Fruit fly (Drosophila melanogaster) whole organism, embryonic: Measurements from ENCODE around the gene Mvl.

Experiments
- ATbp ChIP-seq: fragments of 200-800 bp; sonication (Bioruptor generic); optimal IDR thresholded peaks from 2 replicates; lab custom pipeline; 2017; ENCODE audit warnings: missing biosample characterization, mild to moderate bottlenecking, missing genetic modification characterization, missing genetic modification reagents
- Antp ChIP-seq: fragments of 200-800 bp; sonication (Bioruptor generic); optimal IDR thresholded peaks from 3 replicates; lab custom pipeline; 2016; ENCODE audit warnings: missing biosample characterization, missing genetic modification characterization
- Asciz ChIP-seq: fragments of 200-800 bp; sonication (Bioruptor generic); optimal IDR thresholded peaks from 2 replicates; lab custom pipeline; 2017; ENCODE audit warnings: missing biosample characterization, mild to moderate bottlenecking, missing genetic modification characterization, missing genetic modification reagents
- B-H2 ChIP-seq: fragments of 200-800 bp; sonication (Bioruptor generic); optimal IDR thresholded peaks from 2 replicates; lab custom pipeline; 2018; ENCODE audit warnings: missing biosample characterization, mild to moderate bottlenecking, missing genetic modification characterization
- CG10321 ChIP-seq: fragments of 200-800 bp; sonication (Bioruptor generic); IDR thresholded peaks from 2 replicates; pipeline ENCODE4 v1.3.6; 2022; ENCODE audit warnings: missing biosample characterization, missing genetic modification characterization
- CG10565 ChIP-seq: fragments of 200-800 bp; sonication (Bioruptor generic); optimal IDR thresholded peaks from 3 replicates; lab custom pipeline; 2016; ENCODE audit warnings: missing biosample characterization, mild to moderate bottlenecking, missing genetic modification characterization
- CG10979 ChIP-seq: fragments of 200-800 bp; sonication (Bioruptor generic); optimal IDR thresholded peaks from 2 replicates; lab custom pipeline; 2018; ENCODE audit warnings: missing biosample characterization, mild to moderate bottlenecking, missing genetic modification characterization, moderate library complexity
- CG11504 ChIP-seq: fragments of 200-800 bp; sonication (Bioruptor generic); optimal IDR thresholded peaks from 3 replicates; lab custom pipeline; 2019; ENCODE audit warnings: missing biosample characterization, mild to moderate bottlenecking, missing genetic modification characterization, moderate library complexity
- CG12071 ChIP-seq: fragments of 200-800 bp; sonication (Bioruptor generic); optimal IDR thresholded peaks from 3 replicates; lab custom pipeline; 2018; ENCODE audit warnings: missing biosample characterization, mild to moderate bottlenecking, missing genetic modification characterization
- CG12236 ChIP-seq: fragments of 200-800 bp; sonication (Bioruptor generic); optimal IDR thresholded peaks from 2 replicates; lab custom pipeline; 2016; ENCODE audit warnings: missing biosample characterization, missing genetic modification characterization
- CG14710 ChIP-seq: fragments of 200-800 bp; sonication (Bioruptor generic); optimal IDR thresholded peaks from 3 replicates; lab custom pipeline; 2019; ENCODE audit warnings: missing biosample characterization, mild to moderate bottlenecking, missing genetic modification characterization, moderate library complexity
- CG3838 ChIP-seq: fragments of 200-800 bp; sonication (Bioruptor generic); optimal IDR thresholded peaks from 3 replicates; lab custom pipeline; 2016; ENCODE audit warnings: missing biosample characterization, missing genetic modification characterization
- CG4424 ChIP-seq: fragments of 200-800 bp; sonication (Bioruptor generic); optimal IDR thresholded peaks from 3 replicates; lab custom pipeline; 2016; ENCODE audit warnings: missing biosample characterization, missing genetic modification characterization
- CG7786 ChIP-seq: fragments of 200-800 bp; sonication (Bioruptor generic); optimal IDR thresholded peaks from 2 replicates; lab custom pipeline; 2016; ENCODE audit warnings: missing biosample characterization, missing genetic modification characterization
- CG8478 ChIP-seq: fragments of >200 bp; optimal IDR thresholded peaks from 2 replicates; lab custom pipeline; 2018
- CG9437 ChIP-seq: fragments of 200-800 bp; sonication (Bioruptor generic); optimal IDR thresholded peaks from 2 replicates; lab custom pipeline; 2018; ENCODE audit warnings: missing biosample characterization, mild to moderate bottlenecking, missing genetic modification characterization
- CG9932 ChIP-seq: fragments of 200-800 bp; sonication (Bioruptor generic); IDR thresholded peaks from 2 replicates; pipeline ENCODE4 v1.3.6; 2022; ENCODE audit warnings: missing biosample characterization, missing genetic modification characterization
- Chrac-16 ChIP-seq: fragments of 200-800 bp; sonication (Bioruptor generic); optimal IDR thresholded peaks from 3 replicates; lab custom pipeline; 2016; ENCODE audit warnings: missing biosample characterization, missing genetic modification characterization
- Dip2 ChIP-seq: fragments of 200-800 bp; sonication (Bioruptor generic); IDR thresholded peaks from 2 replicates; pipeline ENCODE4 v1.3.6; 2022; ENCODE audit warnings: missing biosample characterization, missing genetic modification characterization
- Dref ChIP-seq: fragments of 200-800 bp; sonication (Bioruptor generic); IDR thresholded peaks from 2 replicates; pipeline ENCODE4 v1.3.6; 2022; ENCODE audit warnings: missing biosample characterization, missing genetic modification characterization
- H2.0 ChIP-seq: fragments of 200-800 bp; sonication (Bioruptor generic); IDR thresholded peaks from 2 replicates; pipeline ENCODE4 v1.3.6; 2022; ENCODE audit warnings: missing biosample characterization, missing genetic modification characterization
- HLH54F ChIP-seq: fragments of 200-800 bp; sonication (Bioruptor generic); optimal IDR thresholded peaks from 3 replicates; lab custom pipeline; 2016; ENCODE audit warnings: missing biosample characterization, missing genetic modification characterization
- HLHmδ ChIP-seq: fragments of 200-800 bp; sonication (Bioruptor generic); optimal IDR thresholded peaks from 2 replicates; lab custom pipeline; 2018; ENCODE audit warnings: missing biosample characterization, mild to moderate bottlenecking, missing genetic modification characterization, moderate library complexity
- Hr39 ChIP-seq: fragments of >200 bp; optimal IDR thresholded peaks from 2 replicates; lab custom pipeline; 2017
- MBD-R2 ChIP-seq: fragments of 200-800 bp; sonication (Bioruptor generic); IDR thresholded peaks from 2 replicates; pipeline ENCODE4 v1.3.6; 2022; ENCODE audit warnings: missing biosample characterization, missing genetic modification characterization
- MTF-1 ChIP-seq: fragments of 200-800 bp; sonication (Bioruptor generic); optimal IDR thresholded peaks from 2 replicates; lab custom pipeline; 2018; ENCODE audit warnings: missing biosample characterization, mild to moderate bottlenecking, missing genetic modification characterization, borderline replicate concordance
- Oli ChIP-seq: fragments of 200-800 bp; sonication (Bioruptor generic); optimal IDR thresholded peaks from 2 replicates; lab custom pipeline; 2018; ENCODE audit warnings: missing biosample characterization, mild to moderate bottlenecking, missing genetic modification characterization, moderate library complexity
- bowl ChIP-seq: fragments of 200-800 bp; sonication (Bioruptor generic); IDR thresholded peaks from 2 replicates; pipeline ENCODE4 v1.3.6; 2022; ENCODE audit warnings: missing biosample characterization, missing genetic modification characterization
- br ChIP-seq: fragments of >200 bp; optimal IDR thresholded peaks from 2 replicates; lab custom pipeline; 2017
- cg ChIP-seq: fragments of 200-800 bp; sonication (Bioruptor generic); optimal IDR thresholded peaks from 3 replicates; lab custom pipeline; 2019; ENCODE audit warnings: missing biosample characterization, mild to moderate bottlenecking, missing genetic modification characterization, moderate library complexity
- corto ChIP-seq: fragments of 200-800 bp; sonication (Bioruptor generic); optimal IDR thresholded peaks from 2 replicates; lab custom pipeline; 2016; ENCODE audit warnings: missing biosample characterization, mild to moderate bottlenecking, missing genetic modification characterization, moderate library complexity
- crol ChIP-seq: fragments of 200-800 bp; sonication (Bioruptor generic); IDR thresholded peaks from 2 replicates; pipeline ENCODE4 v1.3.6; 2022; ENCODE audit warnings: missing biosample characterization, missing genetic modification characterization
- ftz-f1 ChIP-seq: fragments of 200-800 bp; sonication (Bioruptor generic); optimal IDR thresholded peaks from 2 replicates; lab custom pipeline; 2016; ENCODE audit warnings: missing biosample characterization, missing genetic modification characterization
- her ChIP-seq: fragments of 200-800 bp; sonication (Bioruptor generic); optimal IDR thresholded peaks from 2 replicates; lab custom pipeline; 2016; ENCODE audit warnings: missing biosample characterization, missing genetic modification characterization
- hth ChIP-seq: fragments of >200 bp; optimal IDR thresholded peaks from 2 replicates; lab custom pipeline; 2017; ENCODE audit warnings: inconsistent platforms
- kni ChIP-seq: fragments of 200-800 bp; sonication (Bioruptor generic); optimal IDR thresholded peaks from 3 replicates; lab custom pipeline; 2017; ENCODE audit warnings: mild to moderate bottlenecking, missing biosample characterization, missing genetic modification reagents, missing genetic modification characterization
- lab ChIP-seq: fragments of 200-800 bp; sonication (Bioruptor generic); optimal IDR thresholded peaks from 3 replicates; lab custom pipeline; 2017; ENCODE audit warnings: missing biosample characterization, missing genetic modification characterization, mild to moderate bottlenecking, moderate library complexity, missing genetic modification reagents
- lbe ChIP-seq: fragments of 200-800 bp; sonication (Bioruptor generic); optimal IDR thresholded peaks from 2 replicates; lab custom pipeline; 2016; ENCODE audit warnings: missing biosample characterization, mild to moderate bottlenecking, missing genetic modification characterization
- lov ChIP-seq, 2 experiments: fragments of 200-800 bp in 1 of 2; fragments of >200 bp in 1 of 2; sonication (Bioruptor generic) in 1 of 2; IDR thresholded peaks in 1 of 2; optimal IDR thresholded peaks in 1 of 2; 2 replicates in 1 of 2; 3 replicates in 1 of 2; pipeline versions ENCODE4 v1.3.6 to Lab custom; 2017 to 2022; ENCODE audit warnings: missing biosample characterization in 1 of 2, missing genetic modification characterization in 1 of 2
- nau ChIP-seq: fragments of 200-800 bp; sonication (Bioruptor generic); optimal IDR thresholded peaks from 3 replicates; lab custom pipeline; 2017; ENCODE audit warnings: missing biosample characterization, mild to moderate bottlenecking, missing genetic modification characterization, missing genetic modification reagents
- nom ChIP-seq: fragments of 200-800 bp; sonication (Bioruptor generic); optimal IDR thresholded peaks from 2 replicates; lab custom pipeline; 2017; ENCODE audit warnings: missing biosample characterization, missing genetic modification characterization, mild to moderate bottlenecking, moderate library complexity, missing genetic modification reagents
- onecut ChIP-seq: fragments of 200-800 bp; sonication (Bioruptor generic); IDR thresholded peaks from 2 replicates; pipeline ENCODE4 v1.3.6; 2022; ENCODE audit warnings: missing biosample characterization, missing genetic modification characterization
- org-1 ChIP-seq: fragments of 200-800 bp; sonication (Bioruptor generic); optimal IDR thresholded peaks from 2 replicates; lab custom pipeline; 2017; ENCODE audit warnings: missing biosample characterization, missing genetic modification characterization
- pho ChIP-seq: fragments of 200-800 bp; sonication (Bioruptor generic); optimal IDR thresholded peaks from 2 replicates; lab custom pipeline; 2016; ENCODE audit warnings: missing biosample characterization, missing genetic modification characterization
- prd ChIP-seq, 3 experiments: fragments of >200 bp in 2 of 3; fragments of 200-800 bp in 1 of 3; sonication (Bioruptor generic) in 1 of 3; optimal IDR thresholded peaks in 2 of 3; IDR thresholded peaks in 1 of 3; 2 replicates in 2 of 3; 3 replicates in 1 of 3; pipeline versions ENCODE4 v1.3.6 to Lab custom; 2017 to 2022; ENCODE audit warnings: missing biosample characterization in 1 of 3, missing genetic modification characterization in 1 of 3
- pum ChIP-seq: fragments of 200-800 bp; sonication (Bioruptor generic); optimal IDR thresholded peaks from 2 replicates; lab custom pipeline; 2016; ENCODE audit warnings: missing biosample characterization, missing genetic modification characterization
- pzg ChIP-seq: fragments of 200-800 bp; sonication (Bioruptor generic); optimal IDR thresholded peaks from 3 replicates; lab custom pipeline; 2018; ENCODE audit warnings: missing biosample characterization, mild to moderate bottlenecking, missing genetic modification characterization, moderate library complexity
- stc ChIP-seq: fragments of 200-800 bp; sonication (Bioruptor generic); IDR thresholded peaks from 2 replicates; pipeline ENCODE4 v1.3.6; 2022; ENCODE audit warnings: missing biosample characterization, missing genetic modification characterization
- trem ChIP-seq: fragments of 200-800 bp; optimal IDR thresholded peaks from 3 replicates; lab custom pipeline; 2019; ENCODE audit warnings: missing biosample characterization, mild to moderate bottlenecking, missing genetic modification characterization, moderate library complexity
- usp ChIP-seq: fragments of >200 bp; optimal IDR thresholded peaks from 2 replicates; lab custom pipeline; 2017; ENCODE audit warnings: missing biosample characterization, missing genetic modification characterization
- wor ChIP-seq: fragments of 200-800 bp; sonication (Bioruptor generic); IDR thresholded peaks from 2 replicates; pipeline ENCODE4 v1.3.6; 2022; ENCODE audit warnings: missing biosample characterization, missing genetic modification characterization

The Mvl gene

dm6 chr3R:21017464-21018080, 43.0 kb downstream of the Mvl start, which contains the start of gene Rlip (continued):
- TF ChIP-seq onecut (GFP tag; lab: Robert Waterston, UW) = peak; percentile 94
- no peak for TF ChIP-seq wor (GFP tag; lab: Robert Waterston, UW)
- TF ChIP-seq CG10979 (tag; lab: Kevin White, UChicago) = no peak
- TF ChIP-seq Hr39 (lab: Kevin White, UChicago) = no peak
- TF ChIP-seq ATbp = no peak
- TF ChIP-seq kni (GFP tag; lab: Kevin White, UChicago) = no peak
- TF ChIP-seq CG3838 (GFP tag; lab: Kevin White, UChicago) = peak; percentile 100
- no peak for TF ChIP-seq ftz-f1
- TF ChIP-seq CG9437 (GFP tag; lab: Kevin White, UChicago) = peak; percentile 2
- no peak for TF ChIP-seq CG8478 (lab: Kevin White, UChicago)
- no peak for TF ChIP-seq CG10565 (GFP tag; lab: Kevin White, UChicago)
- no peak for TF ChIP-seq CG12236 (GFP tag; lab: Kevin White, UChicago)
- TF ChIP-seq usp = no peak
- TF ChIP-seq CG12071 (GFP tag; lab: Kevin White, UChicago) = no peak
- TF ChIP-seq MTF-1 (GFP tag; lab: Kevin White, UChicago) = no peak
- no peak for TF ChIP-seq cg
- peak; percentile 63 for TF ChIP-seq lab (GFP tag; lab: Kevin White, UChicago)
- TF ChIP-seq Asciz = no peak
- no peak for TF ChIP-seq crol (GFP tag; lab: Robert Waterston, UW)
- TF ChIP-seq lov (optimal IDR thresholded peaks at IDR 0.05; lab: Kevin White, UChicago) = no peak
- no peak for TF ChIP-seq lov (GFP tag; IDR thresholded peaks at IDR 0.05; lab: Robert Waterston, UW)
- no peak for TF ChIP-seq nau (GFP tag; lab: Kevin White, UChicago)
- TF ChIP-seq br (lab: Kevin White, UChicago) = no peak
- TF ChIP-seq Oli = no peak
- TF ChIP-seq HLHmδ (GFP tag; lab: Kevin White, UChicago) = no peak
- TF ChIP-seq H2.0 (GFP tag; lab: Robert Waterston, UW) = no peak
- peak; percentile 39 for TF ChIP-seq Chrac-16
- no peak for TF ChIP-seq bowl (GFP tag; lab: Robert Waterston, UW)
- peak; percentile 77 for TF ChIP-seq pzg (GFP tag; lab: Kevin White, UChicago)
- peak; percentile 29 for TF ChIP-seq HLH54F (GFP tag; lab: Kevin White, UChicago)
- TF ChIP-seq Dref (GFP tag; lab: Robert Waterston, UW) = peak; percentile 91
- TF ChIP-seq hth (lab: Kevin White, UChicago) = no peak
- no peak for TF ChIP-seq prd (optimal IDR thresholded peaks at IDR 0.05; lab: Kevin White, UChicago)
- TF ChIP-seq prd (GFP tag; IDR thresholded peaks at IDR 0.05; lab: Robert Waterston, UW) = peak; percentile 37; the same call in 1 of the 3 replicates
- TF ChIP-seq Antp (GFP tag; lab: Kevin White, UChicago) = peak; percentile 60
- TF ChIP-seq pho = peak; percentile 42
- no peak for TF ChIP-seq CG10321
- peak; percentile 46 for TF ChIP-seq pum (GFP tag; lab: Kevin White, UChicago)
- TF ChIP-seq corto (GFP tag; lab: Kevin White, UChicago) = no peak
- no peak for TF ChIP-seq lbe (GFP tag; lab: Kevin White, UChicago)
- TF ChIP-seq CG11504 (tag; lab: Kevin White, UChicago) = peak; percentile 62
- peak; percentile 84 for TF ChIP-seq CG9932
- TF ChIP-seq her (GFP tag; lab: Kevin White, UChicago) = peak; percentile 28
- peak; percentile 47 for TF ChIP-seq CG4424 (GFP tag; lab: Kevin White, UChicago)
- TF ChIP-seq org-1 = no peak
- TF ChIP-seq CG14710 (tag; lab: Kevin White, UChicago) = peak; percentile 57
- no peak for TF ChIP-seq Dip2
- peak; percentile 49 for TF ChIP-seq B-H2
- no peak for TF ChIP-seq nom
- TF ChIP-seq MBD-R2 (GFP tag; lab: Robert Waterston, UW) = peak; percentile 93
- TF ChIP-seq trem (tag; lab: Kevin White, UChicago) = peak; percentile 57
- peak; percentile 41 for TF ChIP-seq CG7786
- TF ChIP-seq stc (GFP tag; lab: Robert Waterston, UW) = no peak
